Worm (Caenorhabditis elegans) whole organism, L3 larva: ENCODE measurements around the gene B0496.6.
A peak's percentile ranks its signal among the peaks of the same experiment; 100 is the strongest.

Experiments used
- R02D3.7 ChIP-seq: fragments of 150-350 bp; optimal IDR thresholded peaks from 2 replicates; lab custom pipeline; 2014; ENCODE audit warnings: missing biosample characterization, missing genetic modification characterization
- ZK546.5 ChIP-seq: sonication (generic microtip); optimal IDR thresholded peaks from 2 replicates; lab custom pipeline; 2017; ENCODE audit warnings: missing biosample characterization, missing genetic modification characterization
- ceh-28 ChIP-seq: fragments of 150-350 bp; optimal IDR thresholded peaks from 2 replicates; lab custom pipeline; 2014; ENCODE audit warnings: missing biosample characterization, missing genetic modification reagents, missing genetic modification characterization
- ceh-82 ChIP-seq: fragments of 150-350 bp; optimal IDR thresholded peaks from 2 replicates; lab custom pipeline; 2014; ENCODE audit warnings: missing biosample characterization, missing genetic modification characterization
- daf-12 ChIP-seq: fragments of 150-350 bp; optimal IDR thresholded peaks from 2 replicates; lab custom pipeline; 2014; ENCODE audit warnings: missing biosample characterization, missing genetic modification reagents, missing genetic modification characterization
- egl-5 ChIP-seq: fragments of 150-350 bp; optimal IDR thresholded peaks from 2 replicates; lab custom pipeline; 2017; ENCODE audit warnings: missing biosample characterization, missing genetic modification reagents, missing genetic modification characterization, inconsistent platforms
- elt-1 ChIP-seq: fragments of 150-350 bp; optimal IDR thresholded peaks from 2 replicates; lab custom pipeline; 2014; ENCODE audit warnings: missing biosample characterization, missing genetic modification characterization
- elt-2 ChIP-seq: sonication (generic microtip); optimal IDR thresholded peaks from 2 replicates; lab custom pipeline; 2016; ENCODE audit warnings: missing genetic modification reagents, mild to moderate bottlenecking, missing genetic modification characterization, missing compliant biosample characterization
- eor-1 ChIP-seq, 2 experiments: fragments of 150-350 bp; optimal IDR thresholded peaks; 2 replicates each; lab custom pipeline; 2014 to 2018; ENCODE audit warnings: missing biosample characterization in 2 of 2, missing genetic modification characterization in 2 of 2
- fkh-10 ChIP-seq: sonication (generic microtip); optimal IDR thresholded peaks from 2 replicates; lab custom pipeline; 2017; ENCODE audit warnings: missing biosample characterization, missing genetic modification reagents, missing genetic modification characterization
- fos-1 ChIP-seq: fragments of 150-350 bp; optimal IDR thresholded peaks from 2 replicates; lab custom pipeline; 2014; ENCODE audit warnings: missing biosample characterization, missing genetic modification characterization
- hmg-11 ChIP-seq: sonication (generic microtip); optimal IDR thresholded peaks from 2 replicates; lab custom pipeline; 2016; ENCODE audit warnings: missing genetic modification characterization, missing compliant biosample characterization
- jun-1 ChIP-seq: fragments of 150-350 bp; optimal IDR thresholded peaks from 2 replicates; lab custom pipeline; 2014; ENCODE audit warnings: missing biosample characterization, missing genetic modification reagents, missing genetic modification characterization
- lin-15B ChIP-seq: fragments of 150-350 bp; optimal IDR thresholded peaks from 2 replicates; lab custom pipeline; 2014; ENCODE audit warnings: missing biosample characterization, missing genetic modification characterization
- lin-39 ChIP-seq: fragments of 150-350 bp; optimal IDR thresholded peaks from 2 replicates; lab custom pipeline; 2018; ENCODE audit warnings: missing biosample characterization, missing genetic modification reagents, missing genetic modification characterization
- lsy-12 ChIP-seq: sonication (generic microtip); optimal IDR thresholded peaks from 2 replicates; lab custom pipeline; 2016; ENCODE audit warnings: mild to moderate bottlenecking, missing genetic modification characterization, missing compliant biosample characterization
- mdl-1 ChIP-seq: fragments of 150-350 bp; optimal IDR thresholded peaks from 2 replicates; lab custom pipeline; 2014; ENCODE audit warnings: missing biosample characterization, missing genetic modification characterization
- mml-1 ChIP-seq: fragments of 150-350 bp; sonication (generic microtip); optimal IDR thresholded peaks from 3 replicates; lab custom pipeline; 2014; ENCODE audit warnings: missing biosample characterization, missing genetic modification characterization
- nfya-1 ChIP-seq: sonication (generic microtip); optimal IDR thresholded peaks from 2 replicates; lab custom pipeline; 2017; ENCODE audit warnings: missing genetic modification characterization, mild to moderate bottlenecking, missing compliant biosample characterization, antibody characterized with exemption, moderate library complexity; ENCODE audit not compliant: insufficient read depth
- nhr-12 ChIP-seq: fragments of 150-350 bp; optimal IDR thresholded peaks from 2 replicates; lab custom pipeline; 2014; ENCODE audit warnings: missing biosample characterization, missing genetic modification characterization
- nhr-23 ChIP-seq: fragments of 150-350 bp; optimal IDR thresholded peaks from 2 replicates; lab custom pipeline; 2014; ENCODE audit warnings: missing biosample characterization, missing genetic modification reagents, missing genetic modification characterization
- nhr-28 ChIP-seq: fragments of 150-350 bp; optimal IDR thresholded peaks from 2 replicates; lab custom pipeline; 2014; ENCODE audit warnings: missing biosample characterization, missing genetic modification characterization
- nhr-43 ChIP-seq: sonication (generic microtip); optimal IDR thresholded peaks from 2 replicates; lab custom pipeline; 2016; ENCODE audit warnings: mild to moderate bottlenecking, missing genetic modification characterization, missing compliant biosample characterization; ENCODE audit not compliant: poor library complexity, severe bottlenecking
- nhr-67 ChIP-seq: fragments of 150-350 bp; optimal IDR thresholded peaks from 2 replicates; lab custom pipeline; 2014; ENCODE audit warnings: missing biosample characterization, missing genetic modification characterization
- nhr-76 ChIP-seq: fragments of 150-350 bp; sonication (generic microtip); optimal IDR thresholded peaks from 5 replicates; lab custom pipeline; 2014; ENCODE audit warnings: missing biosample characterization, missing genetic modification characterization
- nhr-77 ChIP-seq: fragments of 150-350 bp; optimal IDR thresholded peaks from 2 replicates; lab custom pipeline; 2014; ENCODE audit warnings: missing biosample characterization, missing genetic modification characterization
- pqm-1 ChIP-seq: fragments of 150-350 bp; optimal IDR thresholded peaks from 2 replicates; lab custom pipeline; 2017; ENCODE audit warnings: missing biosample characterization, missing genetic modification characterization, inconsistent platforms
- sea-2 ChIP-seq: fragments of 150-350 bp; sonication (generic microtip); optimal IDR thresholded peaks from 4 replicates; lab custom pipeline; 2014; ENCODE audit warnings: missing biosample characterization, missing genetic modification reagents, missing genetic modification characterization
- skn-1 ChIP-seq: fragments of 150-350 bp; optimal IDR thresholded peaks from 2 replicates; lab custom pipeline; 2014; ENCODE audit warnings: missing biosample characterization, missing genetic modification characterization
- snpc-4 ChIP-seq: fragments of 150-350 bp; optimal IDR thresholded peaks from 2 replicates; lab custom pipeline; 2014; ENCODE audit warnings: missing biosample characterization, missing genetic modification characterization
- tbx-2 ChIP-seq: sonication (generic microtip); optimal IDR thresholded peaks from 2 replicates; lab custom pipeline; 2016; ENCODE audit warnings: mild to moderate bottlenecking, missing genetic modification characterization, missing compliant biosample characterization
- unc-39 ChIP-seq: sonication (generic microtip); optimal IDR thresholded peaks from 4 replicates; lab custom pipeline; 2017; ENCODE audit warnings: missing biosample characterization, missing genetic modification characterization
- unc-62 ChIP-seq: fragments of 150-350 bp; sonication (generic microtip); optimal IDR thresholded peaks from 4 replicates; lab custom pipeline; 2014; ENCODE audit warnings: missing biosample characterization, missing genetic modification reagents, missing genetic modification characterization
- zag-1 ChIP-seq: fragments of 150-350 bp; optimal IDR thresholded peaks from 2 replicates; lab custom pipeline; 2014; ENCODE audit warnings: missing biosample characterization, missing genetic modification characterization

The B0496.6 gene

ce11 chrIV:7456225-7456624 is 37.3 kb downstream of the B0496.6 start, which contains the start of gene F13B6.1:
Gene F13B6.1 (plus strand): TSS chrIV:7456525.
- TF ChIP-seq nhr-67 (no peak), jun-1 (tag; lab: Kevin White, UChicago) (no peak), lin-39 (no peak), lsy-12 (tag; lab: Kevin White, UChicago) (no peak), sea-2 (GFP tag; lab: Kevin White, UChicago) (no peak), nhr-43 (tag; lab: Kevin White, UChicago) (no peak), fos-1 (no peak), nhr-28 (tag; lab: Kevin White, UChicago) (no peak), egl-5 (tag; lab: Kevin White, UChicago) (no peak), R02D3.7 (tag; lab: Kevin White, UChicago) (no peak), zag-1 (tag; lab: Kevin White, UChicago) (no peak), ceh-28 (no peak), fkh-10 (GFP tag; lab: Kevin White, UChicago) (no peak), hmg-11 (tag; lab: Kevin White, UChicago) (no peak)

DNA sequence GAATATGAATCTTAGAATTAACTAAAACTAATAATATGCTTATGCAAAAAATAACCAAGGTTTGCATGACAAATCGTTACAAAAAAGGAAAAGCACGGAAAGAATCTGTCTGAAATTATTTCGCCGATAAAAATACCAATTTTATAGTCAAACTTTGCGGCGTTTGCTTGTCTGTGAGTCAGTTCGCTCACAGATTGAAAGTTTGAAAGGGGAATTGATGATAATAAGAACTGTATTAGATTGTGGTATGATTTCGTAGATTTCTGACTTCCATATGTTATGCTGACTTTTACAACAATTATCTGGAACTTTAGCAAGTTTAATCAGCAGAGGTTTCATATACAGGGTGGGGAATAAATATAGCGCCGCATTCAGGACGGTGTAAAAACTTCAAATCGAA is 41.3 kb downstream of the B0496.6 start, which contains the start of gene F13B6.2:
Gene F13B6.2, minus strand, starts transcription at position 101 of the 400 bp plus-strand sequence.
- TF ChIP-seq snpc-4 (no peak), ZK546.5 (no peak), R02D3.7 (tag; lab: Kevin White, UChicago) (no peak), tbx-2 (tag; lab: Kevin White, UChicago) (no peak), elt-1 (tag; lab: Kevin White, UChicago) (no peak)
- TF ChIP-seq, all 47 proteins: peak for 0

- TF ChIP-seq fos-1 (no peak), lin-39 (no peak), pqm-1 (tag; lab: Kevin White, UChicago) (no peak), ceh-82 (tag; lab: Kevin White, UChicago) (no peak), mml-1 (no peak), eor-1 (tag; optimal IDR thresholded peaks at IDR 0.05; lab: Kevin White, UChicago) (no peak), skn-1 (no peak), nhr-12 (tag; lab: Kevin White, UChicago) (no peak), nhr-76 (tag; lab: Kevin White, UChicago) (no peak), daf-12 (tag; lab: Kevin White, UChicago) (no peak), nhr-23 (tag; lab: Kevin White, UChicago) (no peak), unc-39 (tag; lab: Kevin White, UChicago) (no peak), nfya-1 (no peak), lin-15B (tag; lab: Kevin White, UChicago) (no peak), mdl-1 (tag; lab: Kevin White, UChicago) (no peak), jun-1 (tag; lab: Kevin White, UChicago) (no peak), unc-62 (no peak), nhr-77 (tag; lab: Kevin White, UChicago) (no peak), elt-1 (tag; lab: Kevin White, UChicago) (no peak)
- TF ChIP-seq, all 47 proteins: peak for 0
Measured at ce11 chrIV:7465857-7466256, 46.9 kb downstream of the B0496.6 start, which contains the start of gene F13B6.3. Gene F13B6.3 (minus strand): TSS chrIV:7465957.

- TF ChIP-seq skn-1 (no peak), R02D3.7 (tag; lab: Kevin White, UChicago) (no peak), hmg-11 (tag; lab: Kevin White, UChicago) (no peak), pqm-1 (tag; lab: Kevin White, UChicago) (peak; percentile 36), nhr-12 (tag; lab: Kevin White, UChicago) (no peak), elt-2 (tag; lab: Kevin White, UChicago) (peak; percentile 62)
Measured at ce11 chrIV:7467170-7467569, 48.3 kb downstream of the B0496.6 start.

ce11 chrIV:7468638-7469037 is 49.7 kb downstream of the B0496.6 start:
- TF ChIP-seq fos-1 (no peak), elt-2 (tag; lab: Kevin White, UChicago) (peak; percentile 42), nhr-12 (tag; lab: Kevin White, UChicago) (no peak)
